Worm (Caenorhabditis elegans) whole organism, mixed stage, embryonic: Measurements from ENCODE around the gene Y43B11AR.1.

Source experiments
- blmp-1 ChIP-seq: fragments of 150-350 bp; optimal IDR thresholded peaks from 2 replicates; lab custom pipeline; 2014; ENCODE audit warnings: missing biosample characterization, missing genetic modification characterization
- ceh-83 ChIP-seq: fragments of 200-800 bp; sonication (Bioruptor generic); optimal IDR thresholded peaks from 2 replicates; lab custom pipeline; 2018; ENCODE audit warnings: mild to moderate bottlenecking, missing genetic modification characterization, missing compliant biosample characterization
- elt-1 ChIP-seq: sonication (generic microtip); optimal IDR thresholded peaks from 2 replicates; lab custom pipeline; 2017; ENCODE audit warnings: missing genetic modification characterization, mild to moderate bottlenecking, missing compliant biosample characterization, antibody characterized with exemption, moderate library complexity, borderline replicate concordance; ENCODE audit not compliant: insufficient read depth
- lin-32 ChIP-seq: fragments of 200-800 bp; sonication (Bioruptor generic); optimal IDR thresholded peaks from 2 replicates; lab custom pipeline; 2018; ENCODE audit warnings: mild to moderate bottlenecking, missing genetic modification characterization, missing compliant biosample characterization
- lsy-2 ChIP-seq: fragments of 150-350 bp; optimal IDR thresholded peaks from 2 replicates; lab custom pipeline; 2014; ENCODE audit warnings: missing biosample characterization, missing genetic modification characterization
- mep-1 ChIP-seq: fragments of 150-350 bp; optimal IDR thresholded peaks from 2 replicates; lab custom pipeline; 2017; ENCODE audit warnings: missing biosample characterization, missing genetic modification reagents, missing genetic modification characterization, inconsistent platforms
- mls-2 ChIP-seq: sonication (generic microtip); optimal IDR thresholded peaks from 2 replicates; lab custom pipeline; 2016; ENCODE audit warnings: mild to moderate bottlenecking, missing genetic modification characterization, moderate library complexity, missing compliant biosample characterization
- nhr-237 ChIP-seq: fragments of 150-350 bp; optimal IDR thresholded peaks from 2 replicates; lab custom pipeline; 2014; ENCODE audit warnings: missing biosample characterization, missing genetic modification characterization
- nhr-28 ChIP-seq: fragments of 150-350 bp; optimal IDR thresholded peaks from 2 replicates; lab custom pipeline; 2014; ENCODE audit warnings: missing biosample characterization, missing genetic modification characterization
- nhr-76 ChIP-seq: sonication (generic microtip); optimal IDR thresholded peaks from 2 replicates; lab custom pipeline; 2017; ENCODE audit warnings: missing biosample characterization, missing genetic modification characterization
- snpc-4 ChIP-seq: fragments of 150-350 bp; optimal IDR thresholded peaks from 2 replicates; lab custom pipeline; 2014; ENCODE audit warnings: missing biosample characterization, missing genetic modification characterization
- tbx-8 ChIP-seq: fragments of 200-800 bp; sonication (Bioruptor generic); optimal IDR thresholded peaks from 2 replicates; lab custom pipeline; 2018; ENCODE audit warnings: mild to moderate bottlenecking, missing genetic modification characterization, moderate library complexity, missing compliant biosample characterization
- unc-120 ChIP-seq: sonication (generic microtip); optimal IDR thresholded peaks from 2 replicates; lab custom pipeline; 2017; ENCODE audit warnings: missing genetic modification characterization, missing compliant biosample characterization; ENCODE audit not compliant: poor library complexity, severe bottlenecking
- ztf-11 ChIP-seq: fragments of 150-350 bp; optimal IDR thresholded peaks from 2 replicates; lab custom pipeline; 2014; ENCODE audit warnings: missing biosample characterization, missing genetic modification characterization

DNA sequence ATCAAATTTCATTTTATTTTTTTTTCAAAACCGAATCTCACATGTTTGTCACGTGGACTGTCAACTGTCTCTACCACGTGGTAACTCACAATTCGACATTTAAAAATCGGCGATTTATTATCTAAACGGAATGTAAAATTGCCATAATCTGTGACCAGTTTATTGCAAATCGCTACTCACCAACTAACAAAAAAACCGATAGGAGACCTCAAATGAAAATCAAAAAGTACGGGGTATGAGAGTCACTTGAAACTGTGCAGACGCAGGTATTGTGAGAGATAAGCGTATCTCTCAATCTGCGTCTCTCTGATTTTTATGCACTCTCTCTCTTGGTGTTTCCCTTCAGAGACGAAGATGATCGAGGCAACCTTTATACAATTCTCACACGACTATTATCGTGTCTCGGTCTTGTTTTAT is 33.5 kb upstream of the Y43B11AR.1 start:
- TF ChIP-seq blmp-1 (tag; lab: Kevin White, UChicago) (no peak), nhr-28 (tag; lab: Kevin White, UChicago) (no peak), lsy-2 (no peak), snpc-4 (no peak), lin-32 (GFP tag; lab: Kevin White, UChicago) (no peak), ztf-11 (tag; lab: Kevin White, UChicago) (no peak), nhr-76 (tag; lab: Kevin White, UChicago) (no peak), mls-2 (tag; lab: Kevin White, UChicago) (no peak), mep-1 (tag; lab: Kevin White, UChicago) (no peak), tbx-8 (no peak), nhr-237 (tag; lab: Kevin White, UChicago) (no peak), ceh-83 (GFP tag; lab: Kevin White, UChicago) (no peak), unc-120 (peak; percentile 1), elt-1 (tag; lab: Kevin White, UChicago) (no peak)
